Fruit fly (Drosophila melanogaster): ENCODE results near the gene CG31294.

- TF ChIP-seq cnc (optimal IDR thresholded peaks at IDR 0.05) = no peak
- TF ChIP-seq CG11617 (GFP tag; optimal IDR thresholded peaks at IDR 0.05) = no peak
- no peak for TF ChIP-seq kay (GFP tag; ENCODE audit: borderline replicate concordance)
- TF ChIP-seq CG7101 (tag; optimal IDR thresholded peaks at IDR 0.05) = no peak
- no peak for TF ChIP-seq cic (GFP tag; optimal IDR thresholded peaks at IDR 0.05)
- TF ChIP-seq toe (GFP tag; optimal IDR thresholded peaks at IDR 0.05) = no peak
- no peak for TF ChIP-seq ovo (GFP tag; optimal IDR thresholded peaks at IDR 0.05)
- no peak for TF ChIP-seq Crg-1 (GFP tag; optimal IDR thresholded peaks at IDR 0.05)
- TF ChIP-seq tj (GFP tag; optimal IDR thresholded peaks at IDR 0.05) = peak; percentile 21
- no peak for TF ChIP-seq pad (GFP tag; optimal IDR thresholded peaks at IDR 0.05)
Observed at dm6 chr3R:15665962-15666361, 50.4 kb downstream of the CG31294 start, which contains the start of gene pxb.
